Worm (Caenorhabditis elegans) whole organism, young adult: Measurements from ENCODE around the gene inx-6.

Experiments used
- B0019.2 ChIP-seq: fragments of 200-800 bp; sonication (Bioruptor generic); conservative IDR thresholded peaks from 2 replicates; pipeline ENCODE4 v1.3.6; 2022; ENCODE audit warnings: missing genetic modification reagents, missing genetic modification characterization, missing compliant biosample characterization
- B0261.1 ChIP-seq: sonication (generic microtip); optimal IDR thresholded peaks from 2 replicates; lab custom pipeline; 2016; ENCODE audit warnings: mild to moderate bottlenecking, missing genetic modification characterization, moderate library complexity, missing compliant biosample characterization
- B0336.3 ChIP-seq: fragments of 200-800 bp; sonication (Bioruptor generic); IDR thresholded peaks from 2 replicates; pipeline ENCODE4 v1.3.6; 2022; ENCODE audit warnings: missing genetic modification characterization, missing compliant biosample characterization
- D2030.7 ChIP-seq: fragments of 200-800 bp; sonication (Bioruptor generic); IDR thresholded peaks from 2 replicates; pipeline ENCODE4 v1.3.6; 2022; ENCODE audit warnings: missing genetic modification reagents, missing genetic modification characterization, missing compliant biosample characterization
- F33H1.4 ChIP-seq: fragments of 200-800 bp; sonication (Bioruptor generic); IDR thresholded peaks from 2 replicates; pipeline ENCODE4 v1.3.6; 2022; ENCODE audit warnings: missing genetic modification reagents, missing genetic modification characterization, missing compliant biosample characterization
- F39B2.1 ChIP-seq: fragments of 200-800 bp; sonication (Bioruptor generic); IDR thresholded peaks from 2 replicates; pipeline ENCODE4 v1.3.6; 2022; ENCODE audit warnings: missing genetic modification reagents, missing genetic modification characterization, missing compliant biosample characterization
- F49E8.2 ChIP-seq: sonication (generic microtip); optimal IDR thresholded peaks from 3 replicates; lab custom pipeline; 2017; ENCODE audit warnings: missing genetic modification characterization, mild to moderate bottlenecking, missing compliant biosample characterization, antibody characterized with exemption, moderate library complexity; ENCODE audit not compliant: insufficient read depth
- K11D2.4 ChIP-seq: fragments of 200-800 bp; sonication (Bioruptor generic); IDR thresholded peaks from 2 replicates; pipeline ENCODE4 v1.3.6; 2022; ENCODE audit warnings: missing genetic modification reagents, missing genetic modification characterization, missing compliant biosample characterization
- T26A5.8 ChIP-seq: sonication (generic microtip); optimal IDR thresholded peaks from 2 replicates; lab custom pipeline; 2016; ENCODE audit warnings: missing genetic modification characterization, missing compliant biosample characterization
- Y53F4B.3 ChIP-seq: fragments of 200-800 bp; sonication (Bioruptor generic); IDR thresholded peaks from 2 replicates; pipeline ENCODE4 v1.3.6; 2022; ENCODE audit warnings: missing genetic modification reagents, missing genetic modification characterization, missing compliant biosample characterization
- Y53G8AR.9 ChIP-seq: fragments of 200-800 bp; sonication (Bioruptor generic); conservative IDR thresholded peaks from 2 replicates; pipeline ENCODE4 v1.3.6; 2022; ENCODE audit warnings: missing genetic modification reagents, missing genetic modification characterization, missing compliant biosample characterization
- aptf-3 ChIP-seq: fragments of 200-800 bp; sonication (Bioruptor generic); IDR thresholded peaks from 2 replicates; pipeline ENCODE4 v1.3.6; 2022; ENCODE audit warnings: missing genetic modification characterization, missing compliant biosample characterization
- athp-1 ChIP-seq: sonication (generic microtip); optimal IDR thresholded peaks from 2 replicates; lab custom pipeline; 2017; ENCODE audit warnings: mild to moderate bottlenecking, missing genetic modification characterization, missing compliant biosample characterization
- attf-3 ChIP-seq: fragments of 200-800 bp; sonication (Bioruptor generic); conservative IDR thresholded peaks from 2 replicates; pipeline ENCODE4 v1.3.6; 2022; ENCODE audit warnings: missing genetic modification reagents, missing genetic modification characterization, missing compliant biosample characterization
- attf-6 ChIP-seq: fragments of 200-800 bp; sonication (Bioruptor generic); IDR thresholded peaks from 2 replicates; pipeline ENCODE4 v1.3.6; 2022; ENCODE audit warnings: missing genetic modification reagents, missing genetic modification characterization, missing compliant biosample characterization
- ceh-100 ChIP-seq: fragments of 200-800 bp; sonication (Bioruptor generic); IDR thresholded peaks from 2 replicates; pipeline ENCODE4 v1.3.6; 2022; ENCODE audit warnings: missing genetic modification reagents, missing genetic modification characterization, missing compliant biosample characterization
- dox-1 ChIP-seq: fragments of 200-800 bp; sonication (Bioruptor generic); IDR thresholded peaks from 2 replicates; pipeline ENCODE4 v1.3.6; 2022; ENCODE audit warnings: missing genetic modification reagents, missing genetic modification characterization, missing compliant biosample characterization
- dpff-1 ChIP-seq: sonication (generic microtip); optimal IDR thresholded peaks from 2 replicates; lab custom pipeline; 2017; ENCODE audit warnings: mild to moderate bottlenecking, missing genetic modification characterization, missing compliant biosample characterization
- dpl-1 ChIP-seq: fragments of 150-350 bp; optimal IDR thresholded peaks from 2 replicates; lab custom pipeline; 2014; ENCODE audit warnings: missing biosample characterization, missing genetic modification reagents, missing genetic modification characterization
- ekl-4 ChIP-seq: fragments of 200-800 bp; sonication (Bioruptor generic); IDR thresholded peaks from 2 replicates; pipeline ENCODE4 v1.3.6; 2022; ENCODE audit warnings: missing genetic modification reagents, missing genetic modification characterization, missing compliant biosample characterization
- him-1 ChIP-seq: sonication (generic microtip); optimal IDR thresholded peaks from 2 replicates; lab custom pipeline; 2016; ENCODE audit warnings: missing genotype, missing genetic modification reagents, missing genetic modification characterization, missing compliant biosample characterization
- hmg-1.2 ChIP-seq: fragments of 200-800 bp; sonication (Bioruptor generic); IDR thresholded peaks from 2 replicates; pipeline ENCODE4 v1.3.6; 2022; ENCODE audit warnings: missing genetic modification reagents, missing genetic modification characterization, missing compliant biosample characterization
- hmg-20 ChIP-seq: fragments of 200-800 bp; sonication (Bioruptor generic); IDR thresholded peaks from 2 replicates; pipeline ENCODE4 v1.3.6; 2022; ENCODE audit warnings: missing genetic modification reagents, missing genetic modification characterization, missing compliant biosample characterization
- hsf-1 ChIP-seq: fragments of 200-800 bp; sonication (Bioruptor generic); IDR thresholded peaks from 2 replicates; pipeline ENCODE4 v1.3.6; 2022; ENCODE audit warnings: missing genetic modification reagents, missing genetic modification characterization, missing compliant biosample characterization
- lin-54 ChIP-seq: fragments of 200-800 bp; sonication (Bioruptor generic); optimal IDR thresholded peaks from 2 replicates; lab custom pipeline; 2018; ENCODE audit warnings: mild to moderate bottlenecking, missing genetic modification characterization, missing compliant biosample characterization
- lsl-1 ChIP-seq: fragments of 200-800 bp; sonication (Bioruptor generic); optimal IDR thresholded peaks from 2 replicates; lab custom pipeline; 2018; ENCODE audit warnings: mild to moderate bottlenecking, missing genetic modification characterization, moderate library complexity, missing compliant biosample characterization
- madf-6 ChIP-seq: fragments of 200-800 bp; sonication (Bioruptor generic); IDR thresholded peaks from 2 replicates; pipeline ENCODE4 v1.3.6; 2022; ENCODE audit warnings: missing genetic modification reagents, missing genetic modification characterization, missing compliant biosample characterization
- madf-8 ChIP-seq: fragments of 200-800 bp; sonication (Bioruptor generic); conservative IDR thresholded peaks from 2 replicates; pipeline ENCODE4 v1.3.6; 2022; ENCODE audit warnings: missing genetic modification reagents, missing genetic modification characterization, missing compliant biosample characterization
- mcd-1 ChIP-seq: fragments of 200-800 bp; sonication (Bioruptor generic); IDR thresholded peaks from 2 replicates; pipeline ENCODE4 v1.3.6; 2022; ENCODE audit warnings: missing genetic modification reagents, missing genetic modification characterization, missing compliant biosample characterization
- nfyb-1 ChIP-seq: fragments of 200-800 bp; sonication (Bioruptor generic); IDR thresholded peaks from 2 replicates; pipeline ENCODE4 v1.3.6; 2022; ENCODE audit warnings: missing genetic modification reagents, missing genetic modification characterization, missing compliant biosample characterization
- pbrm-1 ChIP-seq: fragments of 200-800 bp; sonication (Bioruptor generic); IDR thresholded peaks from 2 replicates; pipeline ENCODE4 v1.3.6; 2022; ENCODE audit warnings: missing genetic modification reagents, missing genetic modification characterization, missing compliant biosample characterization
- rcor-1 ChIP-seq: fragments of 200-800 bp; sonication (Bioruptor generic); IDR thresholded peaks from 2 replicates; pipeline ENCODE4 v1.3.6; 2022; ENCODE audit warnings: missing genetic modification reagents, missing genetic modification characterization, missing compliant biosample characterization
- snpc-1.1 ChIP-seq: sonication (generic microtip); optimal IDR thresholded peaks from 2 replicates; lab custom pipeline; 2017; ENCODE audit warnings: missing genetic modification characterization, mild to moderate bottlenecking, missing compliant biosample characterization, antibody characterized with exemption, moderate library complexity, missing genotype, missing genetic modification reagents; ENCODE audit not compliant: insufficient read depth
- snpc-1.3 ChIP-seq: sonication (generic microtip); optimal IDR thresholded peaks from 2 replicates; lab custom pipeline; 2017; ENCODE audit warnings: missing genetic modification characterization, mild to moderate bottlenecking, missing compliant biosample characterization, antibody characterized with exemption, moderate library complexity, missing genotype, missing genetic modification reagents; ENCODE audit not compliant: insufficient read depth
- snpc-3.4 ChIP-seq: sonication (generic microtip); optimal IDR thresholded peaks from 2 replicates; lab custom pipeline; 2017; ENCODE audit warnings: missing genetic modification characterization, mild to moderate bottlenecking, missing compliant biosample characterization, antibody characterized with exemption, moderate library complexity, missing genotype, missing genetic modification reagents
- snpc-4 ChIP-seq, 5 experiments: fragments of 150-350 bp in 1 of 5; sonication (generic microtip) in 4 of 5; optimal IDR thresholded peaks; 2 replicates each; lab custom pipeline; 2014 to 2018; ENCODE audit warnings: missing genetic modification characterization in 5 of 5, missing biosample characterization in 3 of 5, antibody characterized with exemption in 2 of 5, mild to moderate bottlenecking in 2 of 5, missing compliant biosample characterization in 2 of 5, missing genotype in 2 of 5, moderate library complexity in 2 of 5, missing genetic modification reagents in 1 of 5
- tbp1 ChIP-seq: fragments of 200-800 bp; sonication (Bioruptor generic); optimal IDR thresholded peaks from 2 replicates; lab custom pipeline; 2018; ENCODE audit warnings: mild to moderate bottlenecking, missing genetic modification characterization, missing compliant biosample characterization
- xnd-1 ChIP-seq: sonication (generic microtip); optimal IDR thresholded peaks from 2 replicates; lab custom pipeline; 2016; ENCODE audit warnings: missing genotype, missing genetic modification reagents, missing genetic modification characterization, missing compliant biosample characterization
- zfh-2 ChIP-seq: fragments of 200-800 bp; sonication (Bioruptor generic); conservative IDR thresholded peaks from 2 replicates; pipeline ENCODE4 v1.3.6; 2022; ENCODE audit warnings: missing genetic modification reagents, missing genetic modification characterization, missing compliant biosample characterization
- ztf-18 ChIP-seq: sonication (generic microtip); optimal IDR thresholded peaks from 2 replicates; lab custom pipeline; 2016; ENCODE audit warnings: missing genotype, mild to moderate bottlenecking, missing genetic modification characterization, missing compliant biosample characterization
- ztf-25 ChIP-seq: fragments of 200-800 bp; sonication (Bioruptor generic); IDR thresholded peaks from 2 replicates; pipeline ENCODE4 v1.3.6; 2022; ENCODE audit warnings: missing genetic modification reagents, missing genetic modification characterization, missing compliant biosample characterization

inx-6 gene

ce11 chrIV:12785988-12786387 lies 39.6 kb downstream of the inx-6 start (continued):
- TF ChIP-seq dpff-1 (tag; lab: Kevin White, UChicago) = no peak
- TF ChIP-seq dpl-1 (GFP tag; lab: Kevin White, UChicago) = no peak
- no peak for TF ChIP-seq B0261.1 (tag; lab: Kevin White, UChicago)
- no peak for TF ChIP-seq zfh-2 (GFP tag; lab: Robert Waterston, UW)
- no peak for TF ChIP-seq ztf-25
- TF ChIP-seq T26A5.8 = no peak
- no peak for TF ChIP-seq hmg-20
- no peak for TF ChIP-seq ztf-18 (tag; lab: Kevin White, UChicago)
- TF ChIP-seq Y53F4B.3 = no peak

DNA sequence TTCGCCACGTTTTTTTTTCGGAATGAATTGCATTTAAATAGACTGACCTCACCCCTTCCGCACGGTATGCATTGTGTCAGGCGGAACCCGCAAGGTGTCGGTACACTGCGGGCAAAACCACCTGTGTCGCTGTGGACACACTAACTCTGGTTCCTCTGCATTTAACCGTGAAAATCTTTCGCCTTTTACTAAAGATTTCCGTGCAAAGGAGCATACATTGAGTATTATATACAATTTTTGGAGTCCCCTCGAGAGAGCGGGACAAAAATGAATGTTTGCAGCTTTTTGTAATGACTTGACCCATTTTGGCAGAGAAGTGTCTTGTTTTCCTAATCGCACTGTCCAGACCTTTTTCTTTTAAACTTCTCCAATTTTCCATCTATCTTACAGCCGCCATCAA lies 40.6 kb downstream of the inx-6 start:
- TF ChIP-seq ceh-100 (GFP tag; lab: Robert Waterston, UW) (peak; percentile 25; the same call in 1 of the 2 replicates), nfyb-1 (0 out of 2 replicates have a peak, but pooled peaks have one; percentile 39), attf-3 (GFP tag; lab: Robert Waterston, UW) (0 out of 2 replicates have a peak, but pooled peaks have one; percentile 55), tbp1 (peak; percentile 71), F33H1.4 (GFP tag; lab: Robert Waterston, UW) (peak; percentile 48), D2030.7 (GFP tag; lab: Robert Waterston, UW) (peak; percentile 92), hsf-1 (peak; percentile 64), lin-54 (GFP tag; lab: Kevin White, UChicago) (peak; percentile 47), madf-6 (peak; percentile 84), B0336.3 (GFP tag; lab: Robert Waterston, UW) (peak; percentile 30; the same call in 1 of the 2 replicates), attf-6 (peak; percentile 95), F49E8.2 (tag; lab: Kevin White, UChicago) (peak; percentile 75), dox-1 (GFP tag; lab: Robert Waterston, UW) (peak; percentile 80), aptf-3 (GFP tag; lab: Robert Waterston, UW) (0 out of 2 replicates have a peak, but pooled peaks have one; percentile 52), rcor-1 (GFP tag; lab: Robert Waterston, UW) (peak; percentile 81), mcd-1 (peak; percentile 50; the same call in 1 of the 2 replicates), ekl-4 (peak; percentile 66; the same call in 1 of the 2 replicates), athp-1 (peak; percentile 8), hmg-1.2 (GFP tag; lab: Robert Waterston, UW) (peak; percentile 94), xnd-1 (tag; lab: Kevin White, UChicago) (peak; percentile 28), F39B2.1 (GFP tag; lab: Robert Waterston, UW) (peak; percentile 60; the same call in 1 of the 2 replicates), snpc-4 (GFP tag; optimal IDR thresholded peaks at IDR 0.05; lab: Kevin White, UChicago) (peak; percentile 91), snpc-4 (tag; optimal IDR thresholded peaks at IDR 0.05; lab: Kevin White, UChicago) (peak; percentile 87 to 98 (median 94)), him-1 (tag; lab: Kevin White, UChicago) (peak; percentile 61), B0019.2 (GFP tag; lab: Robert Waterston, UW) (0 out of 2 replicates have a peak, but pooled peaks have one; percentile 28), lsl-1 (GFP tag; lab: Kevin White, UChicago) (peak; percentile 56), snpc-1.3 (tag; lab: Kevin White, UChicago) (peak; percentile 73), snpc-1.1 (tag; lab: Kevin White, UChicago) (peak; percentile 94), madf-8 (GFP tag; lab: Robert Waterston, UW) (peak; percentile 60), pbrm-1 (GFP tag; lab: Robert Waterston, UW) (peak; percentile 98), Y53G8AR.9 (GFP tag; lab: Robert Waterston, UW) (peak; percentile 23; the same call in 1 of the 2 replicates), snpc-3.4 (tag; lab: Kevin White, UChicago) (peak; percentile 89), K11D2.4 (GFP tag; lab: Robert Waterston, UW) (peak; percentile 47; the same call in 1 of the 2 replicates)
